Fruit fly (Drosophila melanogaster) whole organism, prepupa: ENCODE data around the gene Shawl.

ENCODE experiments used
- CG10631 ChIP-seq: fragments of 200-800 bp; sonication (Bioruptor generic); optimal IDR thresholded peaks from 2 replicates; lab custom pipeline; 2016; ENCODE audit warnings: missing biosample characterization, missing genetic modification characterization
- CG11294 ChIP-seq: fragments of 200-800 bp; sonication (Bioruptor generic); IDR thresholded peaks from 2 replicates; pipeline ENCODE4 v1.3.6; 2022; ENCODE audit warnings: missing biosample characterization, missing genetic modification characterization
- CG11762 ChIP-seq: fragments of 200-800 bp; sonication (Bioruptor generic); optimal IDR thresholded peaks from 3 replicates; lab custom pipeline; 2016; ENCODE audit warnings: missing biosample characterization, missing genetic modification characterization; ENCODE audit not compliant: insufficient read depth
- CG11902 ChIP-seq: fragments of 200-800 bp; sonication (Bioruptor generic); optimal IDR thresholded peaks from 3 replicates; lab custom pipeline; 2016; ENCODE audit warnings: missing biosample characterization, missing genetic modification characterization
- CG15336 ChIP-seq: fragments of 200-800 bp; sonication (Bioruptor generic); IDR thresholded peaks from 2 replicates; pipeline ENCODE4 v1.3.6; 2022; ENCODE audit warnings: missing biosample characterization, missing genetic modification characterization
- CG1621 ChIP-seq: fragments of 200-800 bp; sonication (Bioruptor generic); optimal IDR thresholded peaks from 3 replicates; lab custom pipeline; 2018; ENCODE audit warnings: missing biosample characterization, mild to moderate bottlenecking, missing genetic modification characterization
- CG3032 ChIP-seq: fragments of 200-800 bp; optimal IDR thresholded peaks from 2 replicates; lab custom pipeline; 2019; ENCODE audit warnings: missing biosample characterization, mild to moderate bottlenecking, missing genetic modification characterization, moderate library complexity
- CG32006 ChIP-seq: fragments of 200-800 bp; sonication (Bioruptor generic); optimal IDR thresholded peaks from 3 replicates; lab custom pipeline; 2017; ENCODE audit warnings: missing biosample characterization, mild to moderate bottlenecking, missing genetic modification characterization
- CG34406 ChIP-seq: fragments of 200-800 bp; sonication (Bioruptor generic); optimal IDR thresholded peaks from 3 replicates; lab custom pipeline; 2016; ENCODE audit warnings: missing biosample characterization, missing genetic modification characterization
- CG3919 ChIP-seq: fragments of 200-800 bp; sonication (Bioruptor generic); optimal IDR thresholded peaks from 3 replicates; lab custom pipeline; 2016; ENCODE audit warnings: missing biosample characterization, missing genetic modification characterization
- CG6163 ChIP-seq: fragments of 200-800 bp; sonication (Bioruptor generic); IDR thresholded peaks from 3 replicates; pipeline ENCODE4 v1.3.6; 2022; ENCODE audit warnings: missing biosample characterization, missing genetic modification characterization
- CG6276 ChIP-seq: fragments of 200-800 bp; sonication (Bioruptor generic); optimal IDR thresholded peaks from 2 replicates; lab custom pipeline; 2017; ENCODE audit warnings: missing biosample characterization, mild to moderate bottlenecking, missing genetic modification characterization
- CG6808 ChIP-seq: fragments of 200-800 bp; sonication (Bioruptor generic); optimal IDR thresholded peaks from 3 replicates; lab custom pipeline; 2017; ENCODE audit warnings: missing biosample characterization, missing genetic modification characterization, mild to moderate bottlenecking, moderate library complexity, missing genetic modification reagents
- CG6854 ChIP-seq: fragments of 200-800 bp; sonication (Bioruptor generic); optimal IDR thresholded peaks from 2 replicates; lab custom pipeline; 2017; ENCODE audit warnings: missing biosample characterization, mild to moderate bottlenecking, missing genetic modification characterization
- CG7368 ChIP-seq: fragments of 200-800 bp; sonication (Bioruptor generic); optimal IDR thresholded peaks from 3 replicates; lab custom pipeline; 2016; ENCODE audit warnings: missing biosample characterization, missing genetic modification characterization
- CG8632 ChIP-seq: fragments of 200-800 bp; sonication (Bioruptor generic); optimal IDR thresholded peaks from 3 replicates; lab custom pipeline; 2016; ENCODE audit warnings: missing biosample characterization, missing genetic modification characterization
- CG9139 ChIP-seq: fragments of 200-800 bp; sonication (Bioruptor generic); optimal IDR thresholded peaks from 3 replicates; lab custom pipeline; 2017; ENCODE audit warnings: missing biosample characterization, mild to moderate bottlenecking, missing genetic modification characterization
- Eip75B ChIP-seq: fragments of 200-800 bp; sonication (Bioruptor generic); optimal IDR thresholded peaks from 3 replicates; lab custom pipeline; 2016; ENCODE audit warnings: missing biosample characterization, missing genetic modification characterization
- Eip78C ChIP-seq: fragments of 200-800 bp; sonication (Bioruptor generic); peaks from one replicate; lab custom pipeline; 2016; ENCODE audit warnings: missing biosample characterization, missing genetic modification characterization
- Eip93F ChIP-seq: fragments of 200-800 bp; sonication (Bioruptor generic); optimal IDR thresholded peaks from 2 replicates; lab custom pipeline; 2016; ENCODE audit warnings: missing biosample characterization, mild to moderate bottlenecking, missing genetic modification characterization
- Ets96B ChIP-seq: fragments of 200-800 bp; optimal IDR thresholded peaks from 2 replicates; lab custom pipeline; 2019; ENCODE audit warnings: missing biosample characterization, mild to moderate bottlenecking, missing genetic modification characterization, moderate library complexity
- Hr38 ChIP-seq: sonication (Bioruptor generic); optimal IDR thresholded peaks from 2 replicates; lab custom pipeline; 2016; ENCODE audit warnings: missing biosample characterization, missing genetic modification characterization
- Hr39 ChIP-seq: fragments of 200-800 bp; sonication (Bioruptor generic); optimal IDR thresholded peaks from 2 replicates; lab custom pipeline; 2016; ENCODE audit warnings: missing biosample characterization, missing genetic modification characterization
- Lpt ChIP-seq: fragments of 200-800 bp; sonication (Bioruptor generic); optimal IDR thresholded peaks from 3 replicates; lab custom pipeline; 2016; ENCODE audit warnings: missing biosample characterization, missing genetic modification characterization
- Met ChIP-seq: fragments of 200-800 bp; sonication (Bioruptor generic); optimal IDR thresholded peaks from 3 replicates; lab custom pipeline; 2016; ENCODE audit warnings: missing biosample characterization, missing genetic modification characterization
- Smox ChIP-seq: fragments of 200-800 bp; sonication (Bioruptor generic); optimal IDR thresholded peaks from 3 replicates; lab custom pipeline; 2016; ENCODE audit warnings: missing biosample characterization, missing genetic modification characterization
- Sox14 ChIP-seq: fragments of 200-800 bp; sonication (Bioruptor generic); optimal IDR thresholded peaks from 3 replicates; lab custom pipeline; 2016; ENCODE audit warnings: missing biosample characterization, missing genetic modification characterization
- Sox15 ChIP-seq: fragments of 200-800 bp; sonication (Bioruptor generic); optimal IDR thresholded peaks from 3 replicates; lab custom pipeline; 2016; ENCODE audit warnings: missing biosample characterization, missing genetic modification characterization
- achi ChIP-seq: fragments of 200-800 bp; sonication (Bioruptor generic); optimal IDR thresholded peaks from 3 replicates; lab custom pipeline; 2016; ENCODE audit warnings: missing biosample characterization, missing genetic modification characterization
- acj6 ChIP-seq: fragments of 200-800 bp; sonication (Bioruptor generic); optimal IDR thresholded peaks from 3 replicates; lab custom pipeline; 2016; ENCODE audit warnings: missing biosample characterization, missing genetic modification characterization
- cyc ChIP-seq: fragments of 200-800 bp; sonication (Bioruptor generic); optimal IDR thresholded peaks from 3 replicates; lab custom pipeline; 2016; ENCODE audit warnings: missing biosample characterization, missing genetic modification characterization
- dsx ChIP-seq: fragments of 200-800 bp; optimal IDR thresholded peaks from 3 replicates; lab custom pipeline; 2019; ENCODE audit warnings: missing biosample characterization, mild to moderate bottlenecking, missing genetic modification characterization, moderate library complexity; ENCODE audit not compliant: poor library complexity, severe bottlenecking
- eg ChIP-seq: fragments of 200-800 bp; sonication (Bioruptor generic); IDR thresholded peaks from 3 replicates; pipeline ENCODE4 v1.3.6; 2022; ENCODE audit warnings: missing biosample characterization, missing genetic modification characterization
- esn ChIP-seq: fragments of 200-800 bp; sonication (Bioruptor generic); optimal IDR thresholded peaks from 2 replicates; lab custom pipeline; 2016; ENCODE audit warnings: missing biosample characterization, mild to moderate bottlenecking, missing genetic modification characterization, moderate library complexity
- lz ChIP-seq: fragments of 200-800 bp; sonication (Bioruptor generic); optimal IDR thresholded peaks from 3 replicates; lab custom pipeline; 2016; ENCODE audit warnings: missing biosample characterization, missing genetic modification characterization
- net ChIP-seq: fragments of 200-800 bp; sonication (Bioruptor generic); optimal IDR thresholded peaks from 3 replicates; lab custom pipeline; 2016; ENCODE audit warnings: missing biosample characterization, missing genetic modification characterization
- spab ChIP-seq: fragments of 200-800 bp; sonication (Bioruptor generic); optimal IDR thresholded peaks from 2 replicates; lab custom pipeline; 2017; ENCODE audit warnings: missing biosample characterization, mild to moderate bottlenecking, missing genetic modification characterization, missing genetic modification reagents
- ss ChIP-seq, 2 experiments: fragments of 200-800 bp; sonication (Bioruptor generic); optimal IDR thresholded peaks; 2 replicates in 1 of 2; 3 replicates in 1 of 2; lab custom pipeline; 2017 to 2018; ENCODE audit warnings: mild to moderate bottlenecking in 2 of 2, missing biosample characterization in 2 of 2, missing genetic modification characterization in 2 of 2, moderate library complexity in 1 of 2
- topi ChIP-seq: fragments of 200-800 bp; sonication (Bioruptor generic); optimal IDR thresholded peaks from 3 replicates; lab custom pipeline; 2016; ENCODE audit warnings: missing biosample characterization, missing genetic modification characterization

The Shawl gene

dm6 chr2L:9438227-9438626 is 23.3 kb upstream of the Shawl start (continued):
- TF ChIP-seq lz (GFP tag; lab: Kevin White, UChicago) = peak; percentile 77
- TF ChIP-seq topi (GFP tag; lab: Kevin White, UChicago) = peak; percentile 71
- TF ChIP-seq CG10631 (GFP tag; lab: Kevin White, UChicago) = peak; percentile 19
- TF ChIP-seq spab (GFP tag; lab: Kevin White, UChicago) = peak; percentile 9

- TF ChIP-seq CG34406 (no peak), CG6163 (peak; percentile 62; the same call in 1 of the 3 replicates), eg (GFP tag; lab: Robert Waterston, UW) (peak; percentile 53; the same call in 1 of the 3 replicates), ss (GFP tag; optimal IDR thresholded peaks at IDR 0.05; lab: Kevin White, UChicago) (no peak), acj6 (GFP tag; lab: Kevin White, UChicago) (peak; percentile 6), achi (GFP tag; lab: Kevin White, UChicago) (peak; percentile 73), lz (GFP tag; lab: Kevin White, UChicago) (peak; percentile 4), Hr38 (GFP tag; lab: Kevin White, UChicago) (no peak), Met (no peak), CG3919 (peak; percentile 0), CG32006 (GFP tag; lab: Kevin White, UChicago) (no peak), dsx (GFP tag; lab: Kevin White, UChicago) (no peak), Eip78C (GFP tag; lab: Kevin White, UChicago) (peak; percentile 58)
These were observed 22.3 kb upstream of the Shawl start, which contains the start of gene numb for dm6 chr2L:9437216-9437715. TSS of gene numb (plus strand) at chr2L:9437469.

- no peak for TF ChIP-seq CG1621 (tag; lab: Kevin White, UChicago)
- no peak for TF ChIP-seq cyc (GFP tag; lab: Kevin White, UChicago)
- no peak for TF ChIP-seq Eip93F (GFP tag; lab: Kevin White, UChicago)
- TF ChIP-seq esn (GFP tag; lab: Kevin White, UChicago) = no peak
- TF ChIP-seq CG11294 (GFP tag; lab: Robert Waterston, UW) = no peak
- no peak for TF ChIP-seq CG32006 (GFP tag; lab: Kevin White, UChicago)
- TF ChIP-seq CG9139 (GFP tag; lab: Kevin White, UChicago) = no peak
- TF ChIP-seq, all 60 proteins: peak for 0
These were observed 21.5 kb upstream of the Shawl start, which contains the start of gene RpS28-like for dm6 chr2L:9436504-9436903. TSS of gene RpS28-like (plus strand) at chr2L:9436804.

- TF ChIP-seq Hr39 (no peak), CG11902 (no peak), esn (GFP tag; lab: Kevin White, UChicago) (no peak), Lpt (GFP tag; lab: Kevin White, UChicago) (no peak), eg (GFP tag; lab: Robert Waterston, UW) (no peak)
These were observed 20.1 kb upstream of the Shawl start, which contains the start of gene CG3769 for dm6 chr2L:9435099-9435498. TSS of gene CG3769 (plus strand) at chr2L:9435399.

- TF ChIP-seq CG10631 (GFP tag; lab: Kevin White, UChicago) = peak; percentile 95
- no peak for TF ChIP-seq CG6276 (GFP tag; lab: Kevin White, UChicago)
- peak; percentile 84 for TF ChIP-seq CG11902
- peak; percentile 59 for TF ChIP-seq CG11762
- TF ChIP-seq Hr38 (GFP tag; lab: Kevin White, UChicago) = no peak
- peak; percentile 96 for TF ChIP-seq achi (GFP tag; lab: Kevin White, UChicago)
- TF ChIP-seq Eip93F (GFP tag; lab: Kevin White, UChicago) = peak; percentile 72
- TF ChIP-seq CG7368 (GFP tag; lab: Kevin White, UChicago) = peak; percentile 44
- peak; percentile 49 for TF ChIP-seq net (GFP tag; lab: Kevin White, UChicago)
- peak; percentile 93 for TF ChIP-seq CG32006 (GFP tag; lab: Kevin White, UChicago)
- peak; percentile 63 for TF ChIP-seq Sox14 (GFP tag; lab: Kevin White, UChicago)
- TF ChIP-seq CG8632 (GFP tag; lab: Kevin White, UChicago) = peak; percentile 80
- TF ChIP-seq CG6854 (GFP tag; lab: Kevin White, UChicago) = peak; percentile 27
- TF ChIP-seq CG9139 (GFP tag; lab: Kevin White, UChicago) = peak; percentile 31
- peak; percentile 68 for TF ChIP-seq topi (GFP tag; lab: Kevin White, UChicago)
- TF ChIP-seq Eip75B (GFP tag; lab: Kevin White, UChicago) = peak; percentile 52
- TF ChIP-seq CG15336 = peak; percentile 69; the same call in 1 of the 2 replicates
- TF ChIP-seq CG3032 = peak; percentile 93
- TF ChIP-seq CG34406 = peak; percentile 86
- TF ChIP-seq esn (GFP tag; lab: Kevin White, UChicago) = peak; percentile 80
- TF ChIP-seq cyc (GFP tag; lab: Kevin White, UChicago) = peak; percentile 72
- peak; percentile 74 for TF ChIP-seq Hr39
- TF ChIP-seq spab (GFP tag; lab: Kevin White, UChicago) = peak; percentile 68
- TF ChIP-seq CG3919 = peak; percentile 87
- peak; percentile 84 for TF ChIP-seq Sox15 (GFP tag; lab: Kevin White, UChicago)
- peak; percentile 73 for TF ChIP-seq CG6808
- TF ChIP-seq Smox (GFP tag; lab: Kevin White, UChicago) = peak; percentile 70
- peak; percentile 84 for TF ChIP-seq Ets96B (tag; lab: Kevin White, UChicago)
These were observed 16.1 kb upstream of the Shawl start, which contains the start of the genes FucTB and scat for dm6 chr2L:9430992-9431602. TSS of gene FucTB (minus strand) at chr2L:9431052. TSS of gene scat (plus strand) at chr2L:9431405.
